Worm (Caenorhabditis elegans): ENCODE data around the gene ZK1098.3.

ZK1098.3 gene

DNA sequence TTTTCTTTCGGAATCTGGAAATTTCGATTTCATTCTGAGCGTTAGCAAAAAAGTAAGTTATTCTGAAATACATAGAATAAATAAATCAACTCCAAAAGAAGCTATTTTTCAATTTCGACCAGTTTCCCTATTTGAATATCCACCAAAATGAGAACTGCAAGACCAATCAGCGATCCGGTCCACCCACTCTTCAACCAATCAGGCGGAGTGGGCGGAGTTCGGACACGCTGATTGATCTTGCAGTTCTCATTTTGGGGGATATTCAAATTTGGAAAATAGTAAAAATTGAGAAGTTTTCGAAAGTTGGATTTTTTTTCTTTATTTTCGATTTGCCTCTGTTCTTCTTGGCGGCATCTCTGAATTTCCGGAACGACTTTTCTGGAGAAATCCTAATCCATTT lies 32.4 kb upstream of the ZK1098.3 start:
- TF ChIP-seq lin-15B (tag; optimal IDR thresholded peaks at IDR 0.05) (peak; percentile 45), nfya-1 (tag; optimal IDR thresholded peaks at IDR 0.05; ENCODE audit: insufficient read depth) (peak; percentile 100), ceh-16 (tag; optimal IDR thresholded peaks at IDR 0.05) (no peak)

DNA sequence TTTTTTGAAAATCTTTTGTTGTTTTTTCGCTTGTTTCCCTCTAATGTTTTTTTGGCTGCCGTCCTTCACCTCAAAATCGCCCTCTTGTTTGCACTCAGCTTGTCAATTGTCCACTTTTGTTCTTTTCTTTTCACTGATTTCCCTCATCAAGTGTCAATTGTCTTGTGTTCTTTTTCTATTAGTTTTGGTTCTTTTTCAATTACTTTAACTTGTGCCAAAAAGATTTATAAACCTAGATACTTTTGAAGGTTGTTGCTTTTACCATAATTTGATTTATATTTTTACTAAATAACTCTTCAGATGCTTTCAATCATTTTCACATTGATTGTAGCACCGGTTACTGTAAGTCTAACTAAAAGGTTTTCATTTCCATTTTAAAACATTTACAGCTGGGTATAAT lies 29.9 kb upstream of the ZK1098.3 start, which contains the start of gene C48B4.13:
TSS of gene C48B4.13 (plus strand) at position 301 of the 400 bp plus-strand sequence.
- TF ChIP-seq skn-1 (tag; optimal IDR thresholded peaks at IDR 0.05) (no peak), nhr-28 (tag; optimal IDR thresholded peaks at IDR 0.05) (no peak), unc-62 (GFP tag; optimal IDR thresholded peaks at IDR 0.05) (no peak), ama-1 (optimal IDR thresholded peaks at IDR 0.05) (no peak), egl-5 (tag; optimal IDR thresholded peaks at IDR 0.05) (no peak), nhr-43 (tag; optimal IDR thresholded peaks at IDR 0.05; ENCODE audit: poor library complexity, severe bottlenecking) (no peak), ztf-4 (tag; optimal IDR thresholded peaks at IDR 0.05) (no peak), lin-39 (tag; optimal IDR thresholded peaks at IDR 0.05) (no peak), jun-1 (tag; optimal IDR thresholded peaks at IDR 0.05) (no peak), lsy-12 (tag; optimal IDR thresholded peaks at IDR 0.05) (no peak), elt-2 (tag; optimal IDR thresholded peaks at IDR 0.05) (no peak)

DNA sequence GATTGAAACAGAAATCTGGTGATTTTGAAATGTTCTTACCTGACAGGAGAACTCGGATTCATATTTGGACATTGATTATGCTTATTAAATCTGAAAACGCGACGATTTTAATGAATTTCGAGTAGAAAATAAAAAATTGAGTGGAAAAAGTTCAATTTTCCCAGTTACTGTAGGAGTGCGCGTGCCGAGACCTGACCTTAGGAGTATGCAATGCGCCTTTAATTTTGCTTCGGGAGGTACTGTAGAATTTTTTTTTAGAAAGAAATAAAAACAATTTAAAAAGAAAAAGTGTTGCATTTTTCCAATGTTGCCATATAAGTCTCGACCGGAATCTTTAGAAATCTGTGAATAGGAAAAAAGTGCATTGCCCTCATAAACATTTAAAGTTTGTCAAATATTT lies 27.5 kb upstream of the ZK1098.3 start, which contains the start of gene C48B4.11:
TSS of gene C48B4.11 (minus strand) at position 143 of the 400 bp plus-strand sequence.
- TF ChIP-seq nhr-43 (tag; optimal IDR thresholded peaks at IDR 0.05; ENCODE audit: poor library complexity, severe bottlenecking) (no peak), egl-5 (tag; optimal IDR thresholded peaks at IDR 0.05) (no peak), nhr-237 (tag; optimal IDR thresholded peaks at IDR 0.05) (no peak), lin-15B (tag; optimal IDR thresholded peaks at IDR 0.05) (no peak), mml-1 (tag; optimal IDR thresholded peaks at IDR 0.05) (no peak), pqm-1 (tag; optimal IDR thresholded peaks at IDR 0.05) (no peak), nhr-67 (tag; optimal IDR thresholded peaks at IDR 0.05) (no peak), fos-1 (tag; optimal IDR thresholded peaks at IDR 0.05) (no peak), nhr-23 (tag; optimal IDR thresholded peaks at IDR 0.05) (no peak), ceh-28 (tag; optimal IDR thresholded peaks at IDR 0.05) (no peak), unc-39 (tag; optimal IDR thresholded peaks at IDR 0.05) (no peak), lin-39 (tag; optimal IDR thresholded peaks at IDR 0.05) (no peak), egl-27 (tag; optimal IDR thresholded peaks at IDR 0.05) (no peak), fkh-2 (tag; optimal IDR thresholded peaks at IDR 0.05) (no peak), nhr-28 (tag; optimal IDR thresholded peaks at IDR 0.05) (no peak), nhr-76 (tag; optimal IDR thresholded peaks at IDR 0.05) (no peak), ztf-11 (tag; optimal IDR thresholded peaks at IDR 0.05) (no peak), ZK546.5 (tag; optimal IDR thresholded peaks at IDR 0.05) (no peak), nhr-77 (tag; optimal IDR thresholded peaks at IDR 0.05) (no peak)

DNA sequence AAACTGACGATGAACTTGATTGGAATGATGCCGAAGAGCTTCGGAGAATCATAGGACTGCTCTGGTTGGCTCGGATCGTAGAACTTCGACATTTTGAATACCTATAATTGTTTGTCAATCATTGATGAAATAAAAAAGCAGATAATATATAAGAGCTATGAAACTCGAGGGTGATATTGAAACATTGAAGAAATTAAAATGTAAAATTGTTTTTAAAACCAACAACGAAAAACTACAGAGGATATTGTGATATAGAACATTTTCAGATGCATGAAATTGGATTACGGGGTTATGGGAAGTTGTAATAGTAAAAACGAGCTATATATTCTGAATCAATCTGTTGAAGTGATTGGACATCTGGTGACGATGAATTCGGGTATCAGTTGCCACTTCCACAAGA lies 25.9 kb upstream of the ZK1098.3 start, which contains the start of gene C48B4.10:
TSS of gene C48B4.10 (minus strand) at position 101 of the 400 bp plus-strand sequence.
- TF ChIP-seq nhr-25 (tag; optimal IDR thresholded peaks at IDR 0.05) (no peak), aly-2 (tag; optimal IDR thresholded peaks at IDR 0.05) (no peak), nhr-23 (tag; optimal IDR thresholded peaks at IDR 0.05) (no peak), ceh-82 (tag; optimal IDR thresholded peaks at IDR 0.05) (no peak), ceh-16 (tag; optimal IDR thresholded peaks at IDR 0.05) (no peak), ZK546.5 (tag; optimal IDR thresholded peaks at IDR 0.05) (no peak), nhr-77 (tag; optimal IDR thresholded peaks at IDR 0.05) (no peak), egl-27 (tag; optimal IDR thresholded peaks at IDR 0.05) (no peak), sea-2 (GFP tag; optimal IDR thresholded peaks at IDR 0.05) (no peak), nhr-43 (tag; optimal IDR thresholded peaks at IDR 0.05; ENCODE audit: poor library complexity, severe bottlenecking) (no peak), unc-39 (tag; optimal IDR thresholded peaks at IDR 0.05) (no peak), mml-1 (tag; optimal IDR thresholded peaks at IDR 0.05) (no peak), pha-4 (tag; optimal IDR thresholded peaks at IDR 0.05) (no peak), R02D3.7 (tag; optimal IDR thresholded peaks at IDR 0.05) (no peak)

DNA sequence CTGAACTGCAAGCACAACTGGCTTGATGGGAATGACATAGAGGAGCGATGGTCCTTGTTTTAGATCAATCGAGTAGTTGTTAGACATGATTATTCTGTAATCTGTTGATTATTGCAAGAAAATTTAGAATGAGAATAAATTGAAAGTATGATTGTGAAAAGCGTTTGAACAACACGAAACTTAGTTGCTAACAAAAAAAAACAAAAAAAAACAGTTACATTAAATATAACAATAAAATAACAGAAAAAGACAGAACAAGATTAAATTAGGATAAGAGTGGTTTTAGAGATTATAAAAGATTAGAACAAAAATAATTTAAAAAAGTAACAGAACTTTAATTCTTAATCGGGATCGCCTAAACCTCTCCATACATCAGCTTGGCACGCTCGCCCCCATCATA lies 24.7 kb upstream of the ZK1098.3 start, which contains the start of gene C48B4.9:
TSS of gene C48B4.9 (minus strand) at position 101 of the 400 bp plus-strand sequence.
- TF ChIP-seq fkh-10 (GFP tag; optimal IDR thresholded peaks at IDR 0.05) (no peak), jun-1 (tag; optimal IDR thresholded peaks at IDR 0.05) (no peak), fkh-2 (tag; optimal IDR thresholded peaks at IDR 0.05) (no peak), nhr-28 (tag; optimal IDR thresholded peaks at IDR 0.05) (no peak), nfya-1 (tag; optimal IDR thresholded peaks at IDR 0.05; ENCODE audit: insufficient read depth) (no peak), ztf-4 (tag; optimal IDR thresholded peaks at IDR 0.05) (no peak), nhr-76 (tag; optimal IDR thresholded peaks at IDR 0.05) (no peak), ZK546.5 (tag; optimal IDR thresholded peaks at IDR 0.05) (no peak), mml-1 (tag; optimal IDR thresholded peaks at IDR 0.05) (no peak), hmg-11 (tag; optimal IDR thresholded peaks at IDR 0.05) (no peak), egl-27 (tag; optimal IDR thresholded peaks at IDR 0.05) (no peak), nhr-237 (tag; optimal IDR thresholded peaks at IDR 0.05) (no peak)

Measured in whole organism, L3 larva.